ENCODE assay signal across 1 fruit fly cellular context in the genomic region with DNA sequence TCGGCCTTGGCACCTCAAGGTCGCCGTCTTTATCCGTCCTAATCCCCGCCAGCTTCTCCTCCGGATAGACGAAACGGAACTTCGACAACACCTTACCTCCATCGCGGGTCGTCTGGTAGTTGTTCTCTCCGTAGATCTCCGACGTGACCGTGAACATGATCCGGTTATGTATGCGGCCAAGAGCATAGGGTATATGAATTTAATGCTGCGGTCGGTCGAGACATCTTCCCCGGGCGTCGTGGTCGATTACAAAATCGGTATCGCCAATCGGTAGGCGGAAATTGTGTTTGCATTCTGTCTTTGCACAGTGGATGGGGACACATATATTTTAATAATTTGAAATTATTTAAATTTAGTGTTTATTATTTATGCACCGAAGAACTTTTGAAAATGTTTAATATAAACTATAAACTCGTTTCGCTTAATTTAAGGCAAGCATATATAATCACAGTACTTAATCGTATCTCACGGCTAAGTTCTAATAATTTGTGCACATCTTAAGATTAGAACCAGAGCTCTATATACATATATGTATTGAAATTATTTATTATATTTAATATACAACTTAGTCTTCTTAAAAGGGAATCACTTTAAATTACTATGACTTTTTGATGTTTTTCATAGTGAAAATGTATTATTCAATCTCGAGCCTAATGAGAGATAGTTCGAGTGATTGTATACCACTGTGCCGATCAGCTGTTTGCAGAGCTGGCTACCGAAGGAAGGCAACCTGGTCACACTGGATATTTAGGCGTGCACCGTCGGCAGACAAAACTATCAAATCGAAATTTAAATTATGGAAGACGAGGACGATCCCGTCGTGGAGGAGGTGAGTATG.
TF ChIP-seq lines count a peak whose summit lies in the region.

A gene (minus strand): TSS at position 268 of the 838 bp plus-strand sequence.
A gene (plus strand): TSS at position 733 of the 838 bp plus-strand sequence.

TF ChIP-seq in whole organism, embryonic, 481 proteins besides CTCF, POLR2A, EP300 and RAD21 (continued from another document and continues in another):
- TF ChIP-seq D (optimal IDR thresholded peaks at IDR 0.05; lab: Kevin White, UChicago), result no peak
- TF ChIP-seq D (GFP tag; optimal IDR thresholded peaks at IDR 0.05; lab: Kevin White, UChicago), result peak; percentile 93
- peak; percentile 75; the same call in 1 of the 3 replicates for TF ChIP-seq ase (GFP tag; IDR thresholded peaks at IDR 0.05; lab: Robert Waterston, UW)
- TF ChIP-seq gsb-n (tag; optimal IDR thresholded peaks at IDR 0.05; lab: Kevin White, UChicago), result peak; percentile 92
- peak; percentile 89 for TF ChIP-seq CG11695 (GFP tag; IDR thresholded peaks at IDR 0.05; lab: Robert Waterston, UW)
- peak; percentile 76; the same call in 1 of the 2 replicates for TF ChIP-seq CG14014 (GFP tag; IDR thresholded peaks at IDR 0.05; lab: Robert Waterston, UW)
- TF ChIP-seq fd102C (GFP tag; optimal IDR thresholded peaks at IDR 0.05; lab: Kevin White, UChicago), result peak; percentile 71
- peak; percentile 48 for TF ChIP-seq Ravus (GFP tag; IDR thresholded peaks at IDR 0.05; lab: Robert Waterston, UW)
- TF ChIP-seq Xbp1 (GFP tag; optimal IDR thresholded peaks at IDR 0.05; lab: Kevin White, UChicago), result peak; percentile 92
- peak; percentile 21 for TF ChIP-seq eyg (GFP tag; optimal IDR thresholded peaks at IDR 0.05; lab: Kevin White, UChicago)
- TF ChIP-seq NC2α (GFP tag; optimal IDR thresholded peaks at IDR 0.05; lab: Kevin White, UChicago), result no peak
- peak; percentile 81 for TF ChIP-seq sens (GFP tag; lab: Kevin White, UChicago)
- no peak for TF ChIP-seq CG1024 (GFP tag; IDR thresholded peaks at IDR 0.05; lab: Robert Waterston, UW)
- peak; percentile 93 for TF ChIP-seq Ssrp (tag; optimal IDR thresholded peaks at IDR 0.05; lab: Kevin White, UChicago)
- peak; percentile 94 for TF ChIP-seq Oli (tag; optimal IDR thresholded peaks at IDR 0.05; lab: Kevin White, UChicago)
- TF ChIP-seq HmgZ (tag; optimal IDR thresholded peaks at IDR 0.05; lab: Kevin White, UChicago), result peak; percentile 87
- TF ChIP-seq CG6854 (GFP tag; optimal IDR thresholded peaks at IDR 0.05; lab: Kevin White, UChicago), result peak; percentile 91
- peak; percentile 56 to 90 for TF ChIP-seq dpn (GFP tag; optimal IDR thresholded peaks at IDR 0.05; lab: Kevin White, UChicago)
- no peak for TF ChIP-seq CG14965 (GFP tag; optimal IDR thresholded peaks at IDR 0.05; lab: Kevin White, UChicago; ENCODE audit: borderline replicate concordance)
- TF ChIP-seq otp (GFP tag; IDR thresholded peaks at IDR 0.05; lab: Robert Waterston, UW), result peak; percentile 57; the same call in 2 of the 3 replicates
- TF ChIP-seq Ada2b (GFP tag; IDR thresholded peaks at IDR 0.05; lab: Robert Waterston, UW), result peak; percentile 65; the same call in 1 of the 2 replicates
- TF ChIP-seq CG15011 (GFP tag; optimal IDR thresholded peaks at IDR 0.05; lab: Kevin White, UChicago), result peak; percentile 79
- peak; percentile 68 for TF ChIP-seq CrebB (tag; optimal IDR thresholded peaks at IDR 0.05; lab: Kevin White, UChicago)
- peak; percentile 92 for TF ChIP-seq CG8388 (GFP tag; optimal IDR thresholded peaks at IDR 0.05; lab: Kevin White, UChicago)
- peak; percentile 94 for TF ChIP-seq lab (GFP tag; optimal IDR thresholded peaks at IDR 0.05; lab: Kevin White, UChicago)
- no peak for TF ChIP-seq yki (optimal IDR thresholded peaks at IDR 0.05; lab: Kevin White, UChicago)
- TF ChIP-seq emc (GFP tag; optimal IDR thresholded peaks at IDR 0.05; lab: Kevin White, UChicago), result no peak
- peak; percentile 87 for TF ChIP-seq CG2875 (GFP tag; optimal IDR thresholded peaks at IDR 0.05; lab: Kevin White, UChicago)
- TF ChIP-seq Drgx (GFP tag; IDR thresholded peaks at IDR 0.05; lab: Robert Waterston, UW), result peak; percentile 84
- TF ChIP-seq sqz (GFP tag; optimal IDR thresholded peaks at IDR 0.05; lab: Kevin White, UChicago), result peak; percentile 95
- TF ChIP-seq wdn (GFP tag; IDR thresholded peaks at IDR 0.05; lab: Robert Waterston, UW), result peak; percentile 67
- peak; percentile 65 to 95 for TF ChIP-seq crp (GFP tag; optimal IDR thresholded peaks at IDR 0.05; lab: Kevin White, UChicago)
- TF ChIP-seq pho (GFP tag; optimal IDR thresholded peaks at IDR 0.05; lab: Kevin White, UChicago), result peak; percentile 60
- TF ChIP-seq CG8290 (GFP tag; optimal IDR thresholded peaks at IDR 0.05; lab: Kevin White, UChicago), result peak; percentile 90
- TF ChIP-seq CG8290 (tag; optimal IDR thresholded peaks at IDR 0.05; lab: Kevin White, UChicago), result peak; percentile 76 to 82
- TF ChIP-seq CG4282 (GFP tag; optimal IDR thresholded peaks at IDR 0.05; lab: Kevin White, UChicago), result peak; percentile 85
- TF ChIP-seq Usf (GFP tag; optimal IDR thresholded peaks at IDR 0.05; lab: Kevin White, UChicago), result peak; percentile 92
- no peak; the same call in 1 of the 2 replicates for TF ChIP-seq sim (GFP tag; IDR thresholded peaks at IDR 0.05; lab: Robert Waterston, UW)
- TF ChIP-seq mld (GFP tag; IDR thresholded peaks at IDR 0.05; lab: Robert Waterston, UW; ENCODE audit: partially characterized antibody), result no peak
- TF ChIP-seq CG10959 (GFP tag; IDR thresholded peaks at IDR 0.05; lab: Robert Waterston, UW), result peak; percentile 48; the same call in 1 of the 2 replicates
- no peak for TF ChIP-seq Hr39 (optimal IDR thresholded peaks at IDR 0.05; lab: Kevin White, UChicago)
- TF ChIP-seq sob (GFP tag; IDR thresholded peaks at IDR 0.05; lab: Robert Waterston, UW), result peak; percentile 80; the same call in 1 of the 2 replicates
- TF ChIP-seq zen2 (GFP tag; IDR thresholded peaks at IDR 0.05; lab: Robert Waterston, UW; ENCODE audit: partially characterized antibody), result no peak
- TF ChIP-seq fru (optimal IDR thresholded peaks at IDR 0.05; lab: Kevin White, UChicago), result no peak
- no peak for TF ChIP-seq cad (GFP tag; optimal IDR thresholded peaks at IDR 0.05; lab: Kevin White, UChicago)
- TF ChIP-seq zfh1 (GFP tag; IDR thresholded peaks at IDR 0.05; lab: Robert Waterston, UW), result peak; percentile 80
- peak; percentile 49 for TF ChIP-seq Mes4 (GFP tag; optimal IDR thresholded peaks at IDR 0.05; lab: Kevin White, UChicago)
- TF ChIP-seq shn (GFP tag; optimal IDR thresholded peaks at IDR 0.05; lab: Kevin White, UChicago), result peak; percentile 46
- peak; percentile 93 for TF ChIP-seq CG15601 (tag; optimal IDR thresholded peaks at IDR 0.05; lab: Kevin White, UChicago)
- TF ChIP-seq pan (optimal IDR thresholded peaks at IDR 0.05; lab: Kevin White, UChicago), result no peak
- TF ChIP-seq pan (GFP tag; optimal IDR thresholded peaks at IDR 0.05 in 1 of 2, IDR thresholded peaks at IDR 0.05 in 1 of 2), result peak in 1 of 2 experiments; percentile 79
- peak; percentile 78 for TF ChIP-seq seq (GFP tag; IDR thresholded peaks at IDR 0.05; lab: Robert Waterston, UW)
- peak; percentile 28 for TF ChIP-seq Side (GFP tag; optimal IDR thresholded peaks at IDR 0.05; lab: Kevin White, UChicago)
- TF ChIP-seq peb (GFP tag; IDR thresholded peaks at IDR 0.05; lab: Robert Waterston, UW), result peak; percentile 56; the same call in 1 of the 2 replicates
- no peak; the same call in none of the 2 replicates for TF ChIP-seq CG7372 (GFP tag; IDR thresholded peaks at IDR 0.05; lab: Robert Waterston, UW)
- TF ChIP-seq Dp (GFP tag; optimal IDR thresholded peaks at IDR 0.05; lab: Kevin White, UChicago), result peak; percentile 33
- TF ChIP-seq CG16779 (GFP tag; IDR thresholded peaks at IDR 0.05; lab: Robert Waterston, UW), result no peak
- peak; percentile 81 for TF ChIP-seq Deaf1 (tag; optimal IDR thresholded peaks at IDR 0.05; lab: Kevin White, UChicago)
- peak; percentile 69; the same call in 1 of the 2 replicates for TF ChIP-seq HLH3B (GFP tag; IDR thresholded peaks at IDR 0.05; lab: Robert Waterston, UW)
- no peak for TF ChIP-seq HLHmδ (GFP tag; optimal IDR thresholded peaks at IDR 0.05; lab: Kevin White, UChicago)
- peak; percentile 85 for TF ChIP-seq al (GFP tag; IDR thresholded peaks at IDR 0.05; lab: Robert Waterston, UW)
- TF ChIP-seq CG13296 (GFP tag; optimal IDR thresholded peaks at IDR 0.05; lab: Kevin White, UChicago), result peak; percentile 97
- TF ChIP-seq CG3847 (GFP tag; IDR thresholded peaks at IDR 0.05; lab: Robert Waterston, UW), result peak; percentile 84
- TF ChIP-seq CG34422 (GFP tag; IDR thresholded peaks at IDR 0.05; lab: Robert Waterston, UW), result peak; percentile 76
- peak; percentile 17 for TF ChIP-seq CG1647 (GFP tag; optimal IDR thresholded peaks at IDR 0.05; lab: Kevin White, UChicago)
- peak; percentile 89 for TF ChIP-seq lmd (GFP tag; IDR thresholded peaks at IDR 0.05; lab: Robert Waterston, UW)
- peak; percentile 17; the same call in 1 of the 2 replicates for TF ChIP-seq unc-4 (GFP tag; IDR thresholded peaks at IDR 0.05; lab: Robert Waterston, UW; ENCODE audit: partially characterized antibody)
- no peak for TF ChIP-seq crol (GFP tag; IDR thresholded peaks at IDR 0.05; lab: Robert Waterston, UW)
- peak; percentile 18 for TF ChIP-seq slp2 (GFP tag; optimal IDR thresholded peaks at IDR 0.05; lab: Kevin White, UChicago)
- peak; percentile 72 for TF ChIP-seq corto (GFP tag; optimal IDR thresholded peaks at IDR 0.05; lab: Kevin White, UChicago)
- no peak for TF ChIP-seq CG43689 (GFP tag; IDR thresholded peaks at IDR 0.05; lab: Robert Waterston, UW)
- TF ChIP-seq pros (GFP tag; optimal IDR thresholded peaks at IDR 0.05; lab: Kevin White, UChicago), result peak; percentile 77
- peak; percentile 91 for TF ChIP-seq cwo (GFP tag; optimal IDR thresholded peaks at IDR 0.05; lab: Kevin White, UChicago)
- TF ChIP-seq maf-S (GFP tag; optimal IDR thresholded peaks at IDR 0.05; lab: Kevin White, UChicago), result peak; percentile 33
- TF ChIP-seq Hey (tag; optimal IDR thresholded peaks at IDR 0.05; lab: Kevin White, UChicago), result peak; percentile 33
- TF ChIP-seq org-1 (GFP tag; optimal IDR thresholded peaks at IDR 0.05; lab: Kevin White, UChicago), result peak; percentile 87
- TF ChIP-seq gfzf (GFP tag; optimal IDR thresholded peaks at IDR 0.05; lab: Kevin White, UChicago), result peak; percentile 58
- no peak for TF ChIP-seq lov (optimal IDR thresholded peaks at IDR 0.05; lab: Kevin White, UChicago)
- 0 out of 3 replicates have a peak, but pooled peaks have one; percentile 58 for TF ChIP-seq lov (GFP tag; IDR thresholded peaks at IDR 0.05; lab: Robert Waterston, UW)
- no peak for TF ChIP-seq ash1 (GFP tag; optimal IDR thresholded peaks at IDR 0.05; lab: Kevin White, UChicago)
- TF ChIP-seq Hmr (GFP tag; optimal IDR thresholded peaks at IDR 0.05; lab: Kevin White, UChicago), result peak; percentile 96
- TF ChIP-seq bowl (GFP tag; IDR thresholded peaks at IDR 0.05; lab: Robert Waterston, UW), result peak; percentile 41; the same call in 1 of the 2 replicates
- TF ChIP-seq dimm (GFP tag; IDR thresholded peaks at IDR 0.05; lab: Robert Waterston, UW), result peak; percentile 64
- peak; percentile 75 for TF ChIP-seq CG2202 (tag; optimal IDR thresholded peaks at IDR 0.05; lab: Kevin White, UChicago)
- TF ChIP-seq vfl (GFP tag; optimal IDR thresholded peaks at IDR 0.05; lab: Kevin White, UChicago), result no peak
- TF ChIP-seq dmrt11E (tag; optimal IDR thresholded peaks at IDR 0.05; lab: Kevin White, UChicago), result peak; percentile 94
- no peak for TF ChIP-seq CkIIα-i1 (GFP tag; IDR thresholded peaks at IDR 0.05; lab: Robert Waterston, UW)
- TF ChIP-seq CG9437 (GFP tag; optimal IDR thresholded peaks at IDR 0.05; lab: Kevin White, UChicago), result peak; percentile 91
- peak; percentile 97 for TF ChIP-seq CG13424 (tag; optimal IDR thresholded peaks at IDR 0.05; lab: Kevin White, UChicago)
- peak; percentile 81 for TF ChIP-seq CG3065 (GFP tag; optimal IDR thresholded peaks at IDR 0.05; lab: Kevin White, UChicago)
- no peak for TF ChIP-seq z (GFP tag; IDR thresholded peaks at IDR 0.05; lab: Robert Waterston, UW)
- peak; percentile 78 for TF ChIP-seq sisA (GFP tag; IDR thresholded peaks at IDR 0.05; lab: Robert Waterston, UW)
- TF ChIP-seq CG10654 (GFP tag; optimal IDR thresholded peaks at IDR 0.05; lab: Kevin White, UChicago), result peak; percentile 87
- peak; percentile 56 for TF ChIP-seq pzg (GFP tag; optimal IDR thresholded peaks at IDR 0.05; lab: Kevin White, UChicago)
- TF ChIP-seq gcm2 (GFP tag; optimal IDR thresholded peaks at IDR 0.05; lab: Kevin White, UChicago), result peak; percentile 45
- peak; percentile 45 for TF ChIP-seq CHES-1-like (GFP tag; optimal IDR thresholded peaks at IDR 0.05; lab: Kevin White, UChicago)
- TF ChIP-seq CG17802 (tag; optimal IDR thresholded peaks at IDR 0.05; lab: Kevin White, UChicago), result peak; percentile 66
- no peak for TF ChIP-seq CG13624 (GFP tag; optimal IDR thresholded peaks at IDR 0.05; lab: Kevin White, UChicago)
- peak; percentile 84 for TF ChIP-seq CG18764 (GFP tag; optimal IDR thresholded peaks at IDR 0.05; lab: Kevin White, UChicago)
- no peak for TF ChIP-seq repo (GFP tag; optimal IDR thresholded peaks at IDR 0.05; lab: Kevin White, UChicago)
- peak; percentile 9; the same call in 1 of the 2 replicates for TF ChIP-seq dati (GFP tag; IDR thresholded peaks at IDR 0.05; lab: Robert Waterston, UW)
- TF ChIP-seq Tbp (GFP tag; optimal IDR thresholded peaks at IDR 0.05; lab: Kevin White, UChicago), result no peak
- peak; percentile 94 for TF ChIP-seq CG18599 (GFP tag; optimal IDR thresholded peaks at IDR 0.05; lab: Kevin White, UChicago)
- no peak for TF ChIP-seq CG3163 (GFP tag; optimal IDR thresholded peaks at IDR 0.05; lab: Kevin White, UChicago)
- TF ChIP-seq odd (GFP tag; optimal IDR thresholded peaks at IDR 0.05; lab: Kevin White, UChicago), result peak; percentile 98
- no peak for TF ChIP-seq grn (GFP tag; optimal IDR thresholded peaks at IDR 0.05; lab: Kevin White, UChicago)
- peak; percentile 96 for TF ChIP-seq Meics (GFP tag; optimal IDR thresholded peaks at IDR 0.05; lab: Kevin White, UChicago)
- TF ChIP-seq CG12104 (GFP tag; optimal IDR thresholded peaks at IDR 0.05; lab: Kevin White, UChicago), result peak; percentile 92
- TF ChIP-seq tgo (GFP tag; IDR thresholded peaks at IDR 0.05; lab: Robert Waterston, UW), result peak; percentile 88
- no peak for TF ChIP-seq her (GFP tag; optimal IDR thresholded peaks at IDR 0.05; lab: Kevin White, UChicago)
- TF ChIP-seq zen (tag; optimal IDR thresholded peaks at IDR 0.05; lab: Kevin White, UChicago), result peak; percentile 92
- peak; percentile 93 for TF ChIP-seq CG6813 (GFP tag; optimal IDR thresholded peaks at IDR 0.05; lab: Kevin White, UChicago)
- no peak for TF ChIP-seq disco-r (GFP tag; optimal IDR thresholded peaks at IDR 0.05; lab: Kevin White, UChicago)
- peak; percentile 97 for TF ChIP-seq CG12391 (tag; optimal IDR thresholded peaks at IDR 0.05; lab: Kevin White, UChicago)
- peak; percentile 79 for TF ChIP-seq Dbx (GFP tag; IDR thresholded peaks at IDR 0.05; lab: Robert Waterston, UW)
- TF ChIP-seq CG9932 (GFP tag; IDR thresholded peaks at IDR 0.05; lab: Robert Waterston, UW), result peak; percentile 87
- TF ChIP-seq Optix (GFP tag; IDR thresholded peaks at IDR 0.05; lab: Robert Waterston, UW), result no peak
- no peak for TF ChIP-seq CG3726 (GFP tag; IDR thresholded peaks at IDR 0.05; lab: Robert Waterston, UW)
- peak; percentile 78 for TF ChIP-seq Aef1 (GFP tag; IDR thresholded peaks at IDR 0.05; lab: Robert Waterston, UW)
